Fruit fly (Drosophila melanogaster): ENCODE data around the gene Sbat.
A peak's percentile ranks its signal among the peaks of the same experiment; 100 is the strongest.

The Sbat gene

DNA sequence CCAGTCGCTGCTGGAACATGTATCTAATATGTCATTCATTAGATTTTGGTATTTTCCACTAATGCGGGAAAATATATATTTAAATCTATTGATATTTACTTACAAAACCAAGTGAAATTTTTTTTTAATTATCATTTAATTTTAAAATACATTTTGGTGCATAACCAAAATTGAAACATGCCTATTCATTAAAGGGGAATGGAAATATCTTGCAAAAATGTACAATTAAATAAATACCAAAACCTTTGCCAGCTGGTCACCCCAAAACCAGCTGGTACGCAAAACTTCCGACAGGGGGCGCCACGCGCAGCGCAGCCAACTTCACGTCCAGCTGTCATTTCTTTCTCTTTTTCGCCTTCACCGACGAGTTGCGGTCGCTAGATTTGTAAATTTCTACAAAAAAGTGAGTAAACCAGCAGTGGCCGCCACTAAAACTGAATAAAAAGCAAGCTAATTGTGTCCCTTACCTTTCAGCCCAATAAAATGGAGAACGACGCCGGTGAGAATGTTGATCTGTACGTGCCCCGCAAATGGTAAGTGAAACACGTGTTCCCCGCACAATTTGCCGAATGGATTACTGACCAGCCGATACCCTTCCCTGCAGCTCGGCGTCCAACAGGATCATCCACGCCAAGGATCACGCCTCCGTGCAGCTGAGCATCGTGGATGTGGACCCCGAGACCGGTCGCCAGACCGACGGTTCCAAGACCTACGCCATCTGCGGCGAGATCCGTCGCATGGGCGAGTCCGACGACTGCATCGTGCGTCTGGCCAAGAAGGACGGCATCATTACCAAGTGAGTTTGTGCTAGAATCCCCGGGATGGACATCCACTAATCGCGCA, 22.1 kb upstream of the Sbat start, which contains the start of the genes CG3104 and RpS21 (continued):
- TF ChIP-seq CG34406 (GFP tag; optimal IDR thresholded peaks at IDR 0.05): peak; percentile 56
- peak; percentile 53 for TF ChIP-seq Eip75B (GFP tag; optimal IDR thresholded peaks at IDR 0.05)
- TF ChIP-seq dsx (GFP tag; optimal IDR thresholded peaks at IDR 0.05; ENCODE audit: poor library complexity, severe bottlenecking): peak; percentile 37
- TF ChIP-seq eg (GFP tag; IDR thresholded peaks at IDR 0.05): peak; percentile 83
- TF ChIP-seq fd85E (GFP tag; optimal IDR thresholded peaks at IDR 0.05): no peak
- peak; percentile 46 for TF ChIP-seq Lpt (GFP tag; optimal IDR thresholded peaks at IDR 0.05)
- peak; percentile 48 for TF ChIP-seq CG16779 (tag; optimal IDR thresholded peaks at IDR 0.05)
- peak; percentile 38 for TF ChIP-seq spab (GFP tag; optimal IDR thresholded peaks at IDR 0.05)
- peak; percentile 56 for TF ChIP-seq CG6808 (GFP tag; optimal IDR thresholded peaks at IDR 0.05)
- TF ChIP-seq lz (GFP tag; optimal IDR thresholded peaks at IDR 0.05): peak; percentile 78
- TF ChIP-seq CG15336 (GFP tag; IDR thresholded peaks at IDR 0.05): no peak
- peak; percentile 58 for TF ChIP-seq CG10669 (GFP tag; optimal IDR thresholded peaks at IDR 0.05)
- TF ChIP-seq CG6792 (GFP tag; optimal IDR thresholded peaks at IDR 0.05): peak; percentile 62
- TF ChIP-seq OdsH (GFP tag; optimal IDR thresholded peaks at IDR 0.05): peak; percentile 68
- TF ChIP-seq Ets21C (GFP tag; optimal IDR thresholded peaks at IDR 0.05): peak; percentile 11
- peak; percentile 70 for TF ChIP-seq CG3032 (tag; optimal IDR thresholded peaks at IDR 0.05)
- peak; percentile 45 for TF ChIP-seq CG11762 (GFP tag; optimal IDR thresholded peaks at IDR 0.05; ENCODE audit: insufficient read depth)
- peak; percentile 81 for TF ChIP-seq CG3919 (GFP tag; optimal IDR thresholded peaks at IDR 0.05)
- TF ChIP-seq Blimp-1 (GFP tag; optimal IDR thresholded peaks at IDR 0.05): peak; percentile 55
- TF ChIP-seq dac (GFP tag; optimal IDR thresholded peaks at IDR 0.05): peak; percentile 51
- TF ChIP-seq Sox102F (GFP tag; optimal IDR thresholded peaks at IDR 0.05): peak; percentile 62
- no peak for TF ChIP-seq Hr38 (GFP tag; optimal IDR thresholded peaks at IDR 0.05)
- peak; percentile 70 for TF ChIP-seq svp (GFP tag)
- peak; percentile 84 for TF ChIP-seq cyc (GFP tag; optimal IDR thresholded peaks at IDR 0.05)
- TF ChIP-seq Sox14 (GFP tag; optimal IDR thresholded peaks at IDR 0.05): peak; percentile 60
- peak; percentile 47 for TF ChIP-seq Ets96B (tag; optimal IDR thresholded peaks at IDR 0.05)
- peak; percentile 38 to 79 for TF ChIP-seq salr (GFP tag; optimal IDR thresholded peaks at IDR 0.05)
- TF ChIP-seq CG1621 (tag; optimal IDR thresholded peaks at IDR 0.05): peak; percentile 51
- TF ChIP-seq Gug (GFP tag; IDR thresholded peaks at IDR 0.05): 0 out of 2 replicates have a peak, but pooled peaks have one; percentile 15
- TF ChIP-seq esn (GFP tag; optimal IDR thresholded peaks at IDR 0.05): peak; percentile 76
- peak; percentile 71 for TF ChIP-seq net (GFP tag; optimal IDR thresholded peaks at IDR 0.05)
- TF ChIP-seq CG11902 (GFP tag; optimal IDR thresholded peaks at IDR 0.05): peak; percentile 53
- peak; percentile 51 for TF ChIP-seq CG8319 (GFP tag; optimal IDR thresholded peaks at IDR 0.05)
- peak; percentile 71 for TF ChIP-seq Met (GFP tag; optimal IDR thresholded peaks at IDR 0.05)
- peak; percentile 60 for TF ChIP-seq Sox15 (GFP tag; optimal IDR thresholded peaks at IDR 0.05)
- peak; percentile 59 for TF ChIP-seq acj6 (GFP tag; optimal IDR thresholded peaks at IDR 0.05)
- peak; percentile 63 for TF ChIP-seq vri (GFP tag; optimal IDR thresholded peaks at IDR 0.05)
- peak; percentile 79 for TF ChIP-seq Eip93F (GFP tag; optimal IDR thresholded peaks at IDR 0.05)
- no peak for TF ChIP-seq CG8119 (GFP tag; IDR thresholded peaks at IDR 0.05)
- TF ChIP-seq CG8632 (GFP tag; optimal IDR thresholded peaks at IDR 0.05): peak; percentile 52
- 0 out of 2 replicates have a peak, but pooled peaks have one; percentile 19 for TF ChIP-seq CG11294 (GFP tag; IDR thresholded peaks at IDR 0.05)
